Worm (Caenorhabditis elegans) whole organism, early embryonic: ENCODE results near the gene rft-2.
"Not testable (repeated sequence)": the region's sequence is repeated elsewhere in the genome, so short reads cannot be mapped to it uniquely, and the experiment has no call there.

Source experiments
- B0310.2 ChIP-seq: sonication (generic microtip); optimal IDR thresholded peaks from 2 replicates; lab custom pipeline; 2016; ENCODE audit warnings: mild to moderate bottlenecking, missing genetic modification characterization, missing compliant biosample characterization
- F13C5.2 ChIP-seq: sonication (generic microtip); optimal IDR thresholded peaks from 2 replicates; lab custom pipeline; 2017; ENCODE audit warnings: mild to moderate bottlenecking, missing genetic modification characterization, inconsistent platforms, missing compliant biosample characterization
- aly-1 ChIP-seq: sonication (generic microtip); optimal IDR thresholded peaks from 2 replicates; lab custom pipeline; 2016; ENCODE audit warnings: missing genetic modification characterization, missing compliant biosample characterization
- ama-1 ChIP-seq: fragments of 150-350 bp; optimal IDR thresholded peaks from 2 replicates; lab custom pipeline; 2014
- ceh-13 ChIP-seq: fragments of 200-800 bp; sonication (Bioruptor generic); optimal IDR thresholded peaks from 2 replicates; lab custom pipeline; 2018; ENCODE audit warnings: mild to moderate bottlenecking, missing genetic modification characterization, missing compliant biosample characterization
- ceh-36 ChIP-seq: sonication (generic microtip); optimal IDR thresholded peaks from 2 replicates; lab custom pipeline; 2016; ENCODE audit warnings: missing genetic modification characterization, inconsistent platforms, missing compliant biosample characterization
- ets-7 ChIP-seq: sonication (generic microtip); optimal IDR thresholded peaks from 2 replicates; lab custom pipeline; 2016; ENCODE audit warnings: missing genotype, missing genetic modification characterization, missing compliant biosample characterization
- flt-1 ChIP-seq: fragments of 200-800 bp; sonication (Bioruptor generic); IDR thresholded peaks from 2 replicates; pipeline ENCODE4 v1.3.6; 2022; ENCODE audit warnings: missing genetic modification characterization, missing compliant biosample characterization
- hmbx-1 ChIP-seq: sonication (generic microtip); optimal IDR thresholded peaks from 2 replicates; lab custom pipeline; 2016; ENCODE audit warnings: mild to moderate bottlenecking, missing genetic modification characterization, missing compliant biosample characterization
- hmg-4 ChIP-seq: fragments of 200-800 bp; sonication (Bioruptor generic); optimal IDR thresholded peaks from 2 replicates; lab custom pipeline; 2018; ENCODE audit warnings: mild to moderate bottlenecking, missing genetic modification characterization, missing compliant biosample characterization
- hnd-1 ChIP-seq: sonication (generic microtip); optimal IDR thresholded peaks from 2 replicates; lab custom pipeline; 2016; ENCODE audit warnings: missing genetic modification characterization, missing compliant biosample characterization
- pes-1 ChIP-seq: fragments of 200-800 bp; sonication (Bioruptor generic); IDR thresholded peaks from 2 replicates; pipeline ENCODE4 v1.3.6; 2022; ENCODE audit warnings: missing genetic modification reagents, missing genetic modification characterization, missing compliant biosample characterization
- scrt-1 ChIP-seq: fragments of 200-800 bp; sonication (Bioruptor generic); IDR thresholded peaks from 2 replicates; pipeline ENCODE4 v1.3.6; 2022; ENCODE audit warnings: missing genetic modification characterization, missing compliant biosample characterization
- sea-1 ChIP-seq: fragments of 200-800 bp; sonication (Bioruptor generic); conservative IDR thresholded peaks from 2 replicates; pipeline ENCODE4 v1.3.6; 2022; ENCODE audit warnings: missing genetic modification characterization, missing compliant biosample characterization
- tbx-11 ChIP-seq: fragments of 200-800 bp; sonication (Bioruptor generic); IDR thresholded peaks from 2 replicates; pipeline ENCODE4 v1.3.6; 2022; ENCODE audit warnings: missing genetic modification characterization, missing compliant biosample characterization
- tbx-37 ChIP-seq: fragments of 200-800 bp; sonication (Bioruptor generic); conservative IDR thresholded peaks from 2 replicates; pipeline ENCODE4 v1.3.6; 2022; ENCODE audit warnings: missing genetic modification reagents, missing genetic modification characterization, missing compliant biosample characterization
- tra-4 ChIP-seq: sonication (generic microtip); optimal IDR thresholded peaks from 2 replicates; lab custom pipeline; 2017; ENCODE audit warnings: missing genetic modification characterization, missing compliant biosample characterization

Gene rft-2

ce11 chrV:4488989-4489388 lies 38.6 kb upstream of the rft-2 start:
- TF ChIP-seq ama-1 (lab: Kevin White, UChicago), result no peak
- TF ChIP-seq hnd-1 (tag; lab: Kevin White, UChicago), result no peak
- no peak for TF ChIP-seq hmbx-1 (tag; lab: Kevin White, UChicago)

ce11 chrV:4487888-4488287 lies 37.5 kb upstream of the rft-2 start:
- no peak for TF ChIP-seq sea-1
- TF ChIP-seq pes-1 (GFP tag; lab: Robert Waterston, UW), result no peak

- TF ChIP-seq F13C5.2 (tag; lab: Kevin White, UChicago), result no peak
- TF ChIP-seq tbx-11 (GFP tag; lab: Robert Waterston, UW), result no peak
- TF ChIP-seq aly-1 (tag; lab: Kevin White, UChicago), result no peak
- no peak for TF ChIP-seq flt-1
- TF ChIP-seq tra-4, result no peak
- TF ChIP-seq ceh-36 (tag; lab: Kevin White, UChicago), result no peak
- TF ChIP-seq sea-1, result no peak
- no peak for TF ChIP-seq hmg-4 (GFP tag; lab: Kevin White, UChicago)
These were observed 36.3 kb upstream of the rft-2 start for ce11 chrV:4486626-4487025.

ce11 chrV:4483049-4483507 lies 32.7 kb upstream of the rft-2 start, which contains the start of gene exc-15:
exc-15 (plus strand) TSS chrV:4483459.
- no peak for TF ChIP-seq ama-1 (lab: Kevin White, UChicago)
- no peak for TF ChIP-seq scrt-1 (GFP tag; lab: Robert Waterston, UW)
- no peak for TF ChIP-seq ceh-13 (GFP tag; lab: Kevin White, UChicago)
- no peak for TF ChIP-seq ceh-36 (tag; lab: Kevin White, UChicago)

- TF ChIP-seq tbx-37 (GFP tag; lab: Robert Waterston, UW) (no peak), tra-4 (no peak), ama-1 (lab: Kevin White, UChicago) (no peak)
These were observed 31.5 kb upstream of the rft-2 start for ce11 chrV:4481823-4482222.

- TF ChIP-seq tbx-11 (GFP tag; lab: Robert Waterston, UW); hnd-1 (tag; lab: Kevin White, UChicago); ceh-36 (tag; lab: Kevin White, UChicago): not testable (repeated sequence)
These were observed 24.2 kb upstream of the rft-2 start, which contains the start of gene str-35 for ce11 chrV:4474543-4474942. str-35 (plus strand) TSS chrV:4474843.

ce11 chrV:4471065-4471464 lies 20.7 kb upstream of the rft-2 start, which contains the start of gene T08H10.3:
T08H10.3 (plus strand) TSS chrV:4471365.
- no peak for TF ChIP-seq hmg-4 (GFP tag; lab: Kevin White, UChicago)
- TF ChIP-seq tbx-11 (GFP tag; lab: Robert Waterston, UW), result no peak
- TF ChIP-seq aly-1 (tag; lab: Kevin White, UChicago), result no peak
- no peak for TF ChIP-seq ceh-13 (GFP tag; lab: Kevin White, UChicago)
- TF ChIP-seq scrt-1 (GFP tag; lab: Robert Waterston, UW), result no peak
- TF ChIP-seq hmbx-1 (tag; lab: Kevin White, UChicago), result no peak
- no peak for TF ChIP-seq tra-4
- TF ChIP-seq hnd-1 (tag; lab: Kevin White, UChicago), result no peak
- TF ChIP-seq ets-7 (tag; lab: Kevin White, UChicago), result no peak
- no peak for TF ChIP-seq F13C5.2 (tag; lab: Kevin White, UChicago)
- TF ChIP-seq pes-1 (GFP tag; lab: Robert Waterston, UW), result no peak
- no peak for TF ChIP-seq ama-1 (lab: Kevin White, UChicago)
- TF ChIP-seq flt-1, result no peak
- no peak for TF ChIP-seq B0310.2 (tag; lab: Kevin White, UChicago)
- TF ChIP-seq ceh-36 (tag; lab: Kevin White, UChicago), result no peak

ce11 chrV:4454634-4455033 lies 4.3 kb upstream of the rft-2 start, which contains the start of gene gnrr-5:
gnrr-5 (minus strand) TSS chrV:4454734.
- TF ChIP-seq B0310.2 (tag; lab: Kevin White, UChicago), result no peak

ce11 chrV:4447637-4448036 lies 2.7 kb downstream of the rft-2 start:
- TF ChIP-seq hmg-4 (GFP tag; lab: Kevin White, UChicago), result no peak
- TF ChIP-seq ama-1 (lab: Kevin White, UChicago), result no peak
- TF ChIP-seq scrt-1 (GFP tag; lab: Robert Waterston, UW), result no peak
- no peak for TF ChIP-seq hmbx-1 (tag; lab: Kevin White, UChicago)
- TF ChIP-seq F13C5.2 (tag; lab: Kevin White, UChicago), result no peak
- no peak for TF ChIP-seq ceh-36 (tag; lab: Kevin White, UChicago)
